Worm (Caenorhabditis elegans): ENCODE data around the gene clip-1.

DNA sequence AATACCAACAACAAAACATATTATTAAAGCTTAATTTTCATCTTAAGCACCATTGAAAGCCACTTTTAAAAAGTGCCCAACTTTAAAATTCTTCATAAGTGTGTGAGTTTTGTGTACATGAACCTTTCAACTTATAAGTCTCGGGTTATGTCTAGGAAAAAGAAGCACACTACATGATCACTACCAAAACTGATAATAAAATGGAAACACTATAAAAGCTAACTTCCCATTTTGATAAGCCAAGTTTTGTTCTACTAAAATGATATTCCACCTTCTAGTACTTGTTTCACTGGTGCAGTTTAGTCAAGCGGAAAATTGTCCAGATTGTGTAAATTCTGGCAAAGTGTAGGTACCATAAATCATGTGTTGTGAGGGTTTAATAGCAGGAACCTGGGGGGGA is 45.6 kb upstream of the clip-1 start, which contains the start of gene C40H1.8:
- TF ChIP-seq ama-1 (optimal IDR thresholded peaks at IDR 0.05) (no peak), nhr-237 (tag; optimal IDR thresholded peaks at IDR 0.05) (no peak), daf-12 (tag; optimal IDR thresholded peaks at IDR 0.05) (no peak), elt-1 (tag; optimal IDR thresholded peaks at IDR 0.05) (no peak), lin-39 (tag; optimal IDR thresholded peaks at IDR 0.05) (no peak)
